Worm (Caenorhabditis elegans) whole organism, L4 larva: ENCODE results near the gene bcat-1.

Source experiments
- D1046.2 ChIP-seq: fragments of 200-800 bp; sonication (Bioruptor generic); IDR thresholded peaks from 2 replicates; pipeline ENCODE4 v1.3.6; 2022; ENCODE audit warnings: missing genetic modification characterization, missing compliant biosample characterization
- F26F4.8 ChIP-seq: fragments of 200-800 bp; sonication (Bioruptor generic); conservative IDR thresholded peaks from 2 replicates; pipeline ENCODE4 v1.3.6; 2022; ENCODE audit warnings: missing genetic modification characterization, missing compliant biosample characterization
- aha-1 ChIP-seq: fragments of 150-350 bp; peaks from one replicate; lab custom pipeline; 2014; ENCODE audit warnings: missing biosample characterization, missing genetic modification characterization
- aly-2 ChIP-seq: sonication (generic microtip); optimal IDR thresholded peaks from 2 replicates; lab custom pipeline; 2018; ENCODE audit warnings: missing biosample characterization, missing genetic modification characterization
- attf-4 ChIP-seq: sonication (generic microtip); optimal IDR thresholded peaks from 3 replicates; lab custom pipeline; 2017; ENCODE audit warnings: missing biosample characterization, missing genetic modification characterization
- ceh-20 ChIP-seq: fragments of 200-800 bp; sonication (Bioruptor generic); IDR thresholded peaks from 2 replicates; pipeline ENCODE4 v1.3.6; 2022; ENCODE audit warnings: missing genetic modification reagents, missing genetic modification characterization, missing compliant biosample characterization
- ceh-62 ChIP-seq: sonication (generic microtip); optimal IDR thresholded peaks from 2 replicates; lab custom pipeline; 2017; ENCODE audit warnings: missing biosample characterization, missing genetic modification characterization
- daf-16 ChIP-seq, 3 experiments: sonication (generic microtip); optimal IDR thresholded peaks; 2 replicates each; lab custom pipeline; 2016 to 2017; ENCODE audit warnings: missing genetic modification characterization in 3 of 3, missing genetic modification reagents in 3 of 3, mild to moderate bottlenecking in 2 of 3, missing compliant biosample characterization in 2 of 3, missing biosample characterization in 1 of 3, moderate library complexity in 1 of 3
- dmd-6 ChIP-seq: fragments of 200-800 bp; sonication (Bioruptor generic); IDR thresholded peaks from 2 replicates; pipeline ENCODE4 v1.3.6; 2022; ENCODE audit warnings: missing genetic modification reagents, missing genetic modification characterization, missing compliant biosample characterization
- dmd-9 ChIP-seq: fragments of 200-800 bp; sonication (Bioruptor generic); IDR thresholded peaks from 2 replicates; pipeline ENCODE4 v1.3.6; 2022; ENCODE audit warnings: missing genetic modification reagents, missing genetic modification characterization, missing compliant biosample characterization
- dpl-1 ChIP-seq: fragments of 150-350 bp; optimal IDR thresholded peaks from 2 replicates; lab custom pipeline; 2014; ENCODE audit warnings: missing biosample characterization, missing genetic modification reagents, missing genetic modification characterization
- dve-1 ChIP-seq: sonication (generic microtip); optimal IDR thresholded peaks from 2 replicates; lab custom pipeline; 2017; ENCODE audit warnings: antibody characterized with exemption, mild to moderate bottlenecking, missing genetic modification characterization, missing compliant biosample characterization; ENCODE audit not compliant: insufficient read depth
- egl-27 ChIP-seq: sonication (generic microtip); optimal IDR thresholded peaks from 3 replicates; lab custom pipeline; 2017; ENCODE audit warnings: missing biosample characterization, missing genetic modification reagents, missing genetic modification characterization
- fos-1 ChIP-seq: fragments of 150-350 bp; optimal IDR thresholded peaks from 2 replicates; lab custom pipeline; 2014; ENCODE audit warnings: missing biosample characterization, missing genetic modification characterization
- gei-8 ChIP-seq: fragments of 200-800 bp; sonication (Bioruptor generic); optimal IDR thresholded peaks from 2 replicates; lab custom pipeline; 2018; ENCODE audit warnings: mild to moderate bottlenecking, missing genetic modification characterization, missing compliant biosample characterization
- hif-1 ChIP-seq, 2 experiments: sonication (generic microtip); optimal IDR thresholded peaks; 2 replicates each; lab custom pipeline; 2016 to 2017; ENCODE audit warnings: missing compliant biosample characterization in 2 of 2, missing genetic modification characterization in 2 of 2, missing genetic modification reagents in 2 of 2, missing genotype in 2 of 2, mild to moderate bottlenecking in 1 of 2
- hlh-11 ChIP-seq: fragments of 200-800 bp; sonication (Bioruptor generic); optimal IDR thresholded peaks from 2 replicates; lab custom pipeline; 2018; ENCODE audit warnings: mild to moderate bottlenecking, missing genetic modification characterization, missing compliant biosample characterization
- hlh-30 ChIP-seq: sonication (generic microtip); optimal IDR thresholded peaks from 2 replicates; lab custom pipeline; 2017; ENCODE audit warnings: antibody characterized with exemption, mild to moderate bottlenecking, missing genetic modification characterization, missing compliant biosample characterization; ENCODE audit not compliant: insufficient read depth
- hmg-1.1 ChIP-seq: fragments of 200-800 bp; sonication (Bioruptor generic); IDR thresholded peaks from 2 replicates; pipeline ENCODE4 v1.3.6; 2022; ENCODE audit warnings: missing genetic modification reagents, missing genetic modification characterization, missing compliant biosample characterization
- jun-1 ChIP-seq: fragments of 150-350 bp; optimal IDR thresholded peaks from 2 replicates; lab custom pipeline; 2014; ENCODE audit warnings: missing biosample characterization, missing genetic modification reagents, missing genetic modification characterization
- lin-1 ChIP-seq: fragments of 200-800 bp; sonication (Bioruptor generic); IDR thresholded peaks from 2 replicates; pipeline ENCODE4 v1.3.6; 2022; ENCODE audit warnings: missing genetic modification reagents, missing genetic modification characterization, missing compliant biosample characterization
- lin-13 ChIP-seq: fragments of 150-350 bp; optimal IDR thresholded peaks from 2 replicates; lab custom pipeline; 2014; ENCODE audit warnings: missing biosample characterization, missing genetic modification reagents, missing genetic modification characterization
- lsy-2 ChIP-seq, 2 experiments: fragments of 150-350 bp in 1 of 2; sonication (generic microtip) in 1 of 2; optimal IDR thresholded peaks; 2 replicates each; lab custom pipeline; 2014 to 2017; ENCODE audit warnings: missing biosample characterization in 2 of 2, missing genetic modification characterization in 2 of 2
- mdl-1 ChIP-seq, 2 experiments: fragments of 150-350 bp in 1 of 2; sonication (generic microtip) in 1 of 2; optimal IDR thresholded peaks; 2 replicates each; lab custom pipeline; 2014 to 2017; ENCODE audit warnings: missing biosample characterization in 2 of 2, missing genetic modification characterization in 2 of 2
- mep-1 ChIP-seq: fragments of 150-350 bp; sonication (generic microtip); optimal IDR thresholded peaks from 3 replicates; lab custom pipeline; 2014; ENCODE audit warnings: missing biosample characterization, missing genetic modification characterization
- mxl-2 ChIP-seq: fragments of 200-800 bp; sonication (Bioruptor generic); conservative IDR thresholded peaks from 2 replicates; pipeline ENCODE4 v1.3.6; 2022; ENCODE audit warnings: missing genetic modification reagents, missing genetic modification characterization, missing compliant biosample characterization
- nhr-11 ChIP-seq: fragments of 150-350 bp; optimal IDR thresholded peaks from 2 replicates; lab custom pipeline; 2014; ENCODE audit warnings: missing biosample characterization, missing genetic modification characterization
- nhr-28 ChIP-seq: fragments of 150-350 bp; optimal IDR thresholded peaks from 2 replicates; lab custom pipeline; 2014; ENCODE audit warnings: missing biosample characterization, missing genetic modification characterization
- nhr-48 ChIP-seq: sonication (generic microtip); optimal IDR thresholded peaks from 2 replicates; lab custom pipeline; 2016; ENCODE audit warnings: mild to moderate bottlenecking, missing genetic modification characterization, missing compliant biosample characterization
- nhr-77 ChIP-seq: fragments of 150-350 bp; optimal IDR thresholded peaks from 2 replicates; lab custom pipeline; 2014; ENCODE audit warnings: missing biosample characterization, missing genetic modification characterization
- pqm-1 ChIP-seq: sonication (generic microtip); optimal IDR thresholded peaks from 2 replicates; lab custom pipeline; 2017; ENCODE audit warnings: missing biosample characterization, missing genetic modification characterization
- saeg-2 ChIP-seq: fragments of 200-800 bp; sonication (Bioruptor generic); IDR thresholded peaks from 2 replicates; pipeline ENCODE4 v1.3.6; 2022; ENCODE audit warnings: missing genetic modification reagents, missing genetic modification characterization, missing compliant biosample characterization
- sdz-12 ChIP-seq: fragments of 200-800 bp; sonication (Bioruptor generic); optimal IDR thresholded peaks from 2 replicates; lab custom pipeline; 2018; ENCODE audit warnings: mild to moderate bottlenecking, missing genetic modification characterization, missing compliant biosample characterization
- set-16 ChIP-seq: fragments of 200-800 bp; sonication (Bioruptor generic); IDR thresholded peaks from 2 replicates; pipeline ENCODE4 v1.3.6; 2022; ENCODE audit warnings: missing genetic modification reagents, missing genetic modification characterization, missing compliant biosample characterization
- unc-62 ChIP-seq, 3 experiments: fragments of 150-350 bp in 1 of 3; sonication (generic microtip); optimal IDR thresholded peaks in 2 of 3; peaks in 1 of 3; 1 replicate in 1 of 3; 2 replicates in 2 of 3; lab custom pipeline; 2014 to 2017; ENCODE audit warnings: missing biosample characterization in 3 of 3, missing genetic modification characterization in 3 of 3, missing genetic modification reagents in 3 of 3, missing genotype in 1 of 3
- zip-2 ChIP-seq: fragments of 150-350 bp; optimal IDR thresholded peaks from 2 replicates; lab custom pipeline; 2014; ENCODE audit warnings: missing biosample characterization, missing genetic modification characterization
- ztf-7 ChIP-seq: fragments of 150-350 bp; optimal IDR thresholded peaks from 2 replicates; lab custom pipeline; 2014; ENCODE audit warnings: missing biosample characterization, missing genetic modification characterization

Gene bcat-1

DNA sequence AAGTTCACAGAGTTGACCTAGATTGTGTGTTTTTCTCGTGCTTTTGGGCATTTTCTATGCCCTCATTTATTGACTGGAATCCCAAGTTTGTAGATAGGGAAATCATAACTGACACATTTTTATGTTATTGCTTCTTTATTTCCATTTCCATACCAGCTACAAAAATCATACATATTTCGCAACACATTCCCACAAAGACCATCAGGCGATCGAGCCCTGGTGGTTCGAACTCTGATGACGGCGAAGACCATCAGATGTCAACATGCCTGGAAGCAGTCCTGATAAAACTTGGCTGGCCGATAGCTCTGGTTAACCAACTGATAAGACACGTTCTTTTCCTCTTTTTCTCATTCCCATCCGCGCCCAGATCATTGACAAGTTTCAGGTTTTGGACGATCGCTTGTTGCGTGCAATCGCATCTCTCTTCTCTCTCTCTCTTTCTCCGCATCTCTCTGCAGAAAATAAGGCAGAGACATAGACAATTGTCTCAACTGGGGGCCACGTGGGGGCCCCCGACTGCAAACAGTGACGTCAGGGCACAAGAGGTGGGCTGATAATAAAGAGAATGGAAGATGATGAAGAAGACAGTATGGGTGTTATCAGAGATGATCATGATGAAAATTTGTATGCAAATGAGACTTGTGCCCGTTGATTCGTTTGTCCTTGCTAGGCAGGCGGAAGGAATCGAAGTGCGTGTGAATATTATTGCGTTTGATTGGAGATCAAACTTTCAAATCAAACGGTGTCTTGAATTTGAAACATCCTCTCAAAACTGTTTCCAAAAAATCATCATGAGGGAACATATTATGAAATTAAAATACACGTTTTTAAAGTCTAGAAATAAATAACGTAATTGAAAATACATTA, 5.0 kb upstream of the bcat-1 start (continued):
- TF ChIP-seq D1046.2 (no peak), F26F4.8 (GFP tag; lab: Robert Waterston, UW) (no peak), attf-4 (tag; lab: Kevin White, UChicago) (no peak), lin-13 (GFP tag; lab: Kevin White, UChicago) (peak; percentile 73), sdz-12 (GFP tag; lab: Kevin White, UChicago) (no peak), set-16 (GFP tag; lab: Robert Waterston, UW) (peak; percentile 82), dpl-1 (GFP tag; lab: Kevin White, UChicago) (peak; percentile 46)
- TF ChIP-seq, all 104 proteins: peak for 55

- TF ChIP-seq pqm-1 (tag; lab: Kevin White, UChicago) (peak; percentile 67), ceh-20 (no peak), lsy-2 (tag; optimal IDR thresholded peaks at IDR 0.05; lab: Kevin White, UChicago) (peak in 1 of 2 experiments; percentile 33), mdl-1 (tag; optimal IDR thresholded peaks at IDR 0.05; lab: Kevin White, UChicago) (peak in 1 of 2 experiments; percentile 70), F26F4.8 (GFP tag; lab: Robert Waterston, UW) (no peak), ztf-7 (tag; lab: Kevin White, UChicago) (peak; percentile 19), mep-1 (peak; percentile 0), nhr-77 (tag; lab: Kevin White, UChicago) (peak; percentile 9), mxl-2 (GFP tag; lab: Robert Waterston, UW) (no peak), dmd-9 (no peak), aly-2 (tag; lab: Kevin White, UChicago) (no peak), dve-1 (tag; lab: Kevin White, UChicago) (peak; percentile 54), hmg-1.1 (peak; percentile 34; the same call in 1 of the 2 replicates), lin-1 (peak; percentile 36; the same call in 1 of the 2 replicates), hif-1 (tag; optimal IDR thresholded peaks at IDR 0.05; lab: Kevin White, UChicago) (peak in 1 of 2 experiments; percentile 34), ceh-62 (no peak), nhr-28 (tag; lab: Kevin White, UChicago) (peak; percentile 98), unc-62 (GFP tag; optimal IDR thresholded peaks at IDR 0.05 in 1 of 2; lab: Kevin White, UChicago) (peak in 1 of 2 experiments; percentile 42), unc-62 (tag; optimal IDR thresholded peaks at IDR 0.05; lab: Kevin White, UChicago) (no peak), daf-16 (GFP tag; optimal IDR thresholded peaks at IDR 0.05; lab: Kevin White, UChicago) (no peak), daf-16 (tag; optimal IDR thresholded peaks at IDR 0.05; lab: Kevin White, UChicago) (peak; percentile 16), nhr-11 (tag; lab: Kevin White, UChicago) (peak; percentile 65), fos-1 (tag; lab: Kevin White, UChicago) (peak; percentile 14), hlh-11 (tag; lab: Kevin White, UChicago) (peak; percentile 77), saeg-2 (no peak), nhr-48 (tag; lab: Kevin White, UChicago) (peak; percentile 76), dmd-6 (GFP tag; lab: Robert Waterston, UW) (peak; percentile 81), hlh-30 (peak; percentile 68), gei-8 (no peak), zip-2 (tag; lab: Kevin White, UChicago) (no peak), aha-1 (tag; lab: Kevin White, UChicago) (peak; percentile 78), jun-1 (tag; lab: Kevin White, UChicago) (peak; percentile 35), egl-27 (no peak)
Observed at ce11 chrX:12873688-12874364, 3.5 kb upstream of the bcat-1 start.
